Fruit fly (Drosophila melanogaster) whole organism, embryonic: Measurements from ENCODE around the gene CheA75a.
A peak's percentile ranks its signal among the peaks of the same experiment; 100 is the strongest.

Experiments
- Abd-B ChIP-seq: fragments of 200-800 bp; sonication (Bioruptor generic); optimal IDR thresholded peaks from 2 replicates; lab custom pipeline; 2018; ENCODE audit warnings: missing biosample characterization, mild to moderate bottlenecking, missing genetic modification characterization, moderate library complexity
- C15 ChIP-seq: fragments of 200-800 bp; sonication (Bioruptor generic); IDR thresholded peaks from 3 replicates; pipeline ENCODE4 v1.3.6; 2022; ENCODE audit warnings: missing biosample characterization, missing genetic modification characterization
- CG11456 ChIP-seq: fragments of 200-800 bp; sonication (Bioruptor generic); IDR thresholded peaks from 3 replicates; pipeline ENCODE4 v1.3.6; 2022; ENCODE audit warnings: missing biosample characterization, missing genetic modification characterization
- CG12391 ChIP-seq: fragments of 200-800 bp; sonication (Bioruptor generic); optimal IDR thresholded peaks from 3 replicates; lab custom pipeline; 2018; ENCODE audit warnings: missing biosample characterization, mild to moderate bottlenecking, missing genetic modification characterization, moderate library complexity
- CG13123 ChIP-seq: fragments of 200-800 bp; sonication (Bioruptor generic); optimal IDR thresholded peaks from 2 replicates; lab custom pipeline; 2016; ENCODE audit warnings: missing biosample characterization, missing genetic modification characterization
- CG16863 ChIP-seq: fragments of 200-800 bp; sonication (Bioruptor generic); optimal IDR thresholded peaks from 3 replicates; lab custom pipeline; 2016; ENCODE audit warnings: missing biosample characterization, missing genetic modification characterization
- CG17385 ChIP-seq: fragments of 200-800 bp; sonication (Bioruptor generic); optimal IDR thresholded peaks from 3 replicates; lab custom pipeline; 2018; ENCODE audit warnings: missing biosample characterization, mild to moderate bottlenecking, missing genetic modification characterization
- CG17829 ChIP-seq: fragments of 200-800 bp; optimal IDR thresholded peaks from 2 replicates; lab custom pipeline; 2019; ENCODE audit warnings: missing biosample characterization, mild to moderate bottlenecking, missing genetic modification characterization, moderate library complexity
- CG18599 ChIP-seq: fragments of 200-800 bp; sonication (Bioruptor generic); optimal IDR thresholded peaks from 3 replicates; lab custom pipeline; 2017; ENCODE audit warnings: missing biosample characterization, missing genetic modification characterization, mild to moderate bottlenecking, moderate library complexity, missing genetic modification reagents
- CG2120 ChIP-seq: fragments of 200-800 bp; sonication (Bioruptor generic); optimal IDR thresholded peaks from 3 replicates; lab custom pipeline; 2016; ENCODE audit warnings: missing biosample characterization, missing genetic modification characterization
- CG3847 ChIP-seq: fragments of 200-800 bp; sonication (Bioruptor generic); IDR thresholded peaks from 2 replicates; pipeline ENCODE4 v1.3.6; 2022; ENCODE audit warnings: missing biosample characterization, missing genetic modification characterization
- CG3995 ChIP-seq: fragments of 200-800 bp; sonication (Bioruptor generic); optimal IDR thresholded peaks from 3 replicates; lab custom pipeline; 2016; ENCODE audit warnings: missing biosample characterization, missing genetic modification characterization
- CG4424 ChIP-seq: fragments of 200-800 bp; sonication (Bioruptor generic); optimal IDR thresholded peaks from 3 replicates; lab custom pipeline; 2016; ENCODE audit warnings: missing biosample characterization, missing genetic modification characterization
- CG6654 ChIP-seq: fragments of 200-800 bp; sonication (Bioruptor generic); optimal IDR thresholded peaks from 2 replicates; lab custom pipeline; 2017; ENCODE audit warnings: missing biosample characterization, mild to moderate bottlenecking, missing genetic modification characterization
- CG7372 ChIP-seq: fragments of 200-800 bp; sonication (Bioruptor generic); IDR thresholded peaks from 2 replicates; pipeline ENCODE4 v1.3.6; 2022; ENCODE audit warnings: missing biosample characterization, missing genetic modification characterization
- CG9797 ChIP-seq: fragments of 200-800 bp; sonication (Bioruptor generic); optimal IDR thresholded peaks from 3 replicates; lab custom pipeline; 2018; ENCODE audit warnings: missing biosample characterization, mild to moderate bottlenecking, missing genetic modification characterization
- CG9817 ChIP-seq: fragments of 200-800 bp; sonication (Bioruptor generic); optimal IDR thresholded peaks from 2 replicates; lab custom pipeline; 2018; ENCODE audit warnings: missing biosample characterization, mild to moderate bottlenecking, missing genetic modification characterization, moderate library complexity
- E2f2 ChIP-seq: fragments of 200-800 bp; sonication (Bioruptor generic); IDR thresholded peaks from 2 replicates; pipeline ENCODE4 v1.3.6; 2022; ENCODE audit warnings: missing biosample characterization, missing genetic modification characterization
- Kr ChIP-seq: fragments of 200-800 bp; sonication (Bioruptor generic); optimal IDR thresholded peaks from 2 replicates; lab custom pipeline; 2017; ENCODE audit warnings: missing biosample characterization, mild to moderate bottlenecking, missing genetic modification characterization
- Nf-YB ChIP-seq: fragments of 200-800 bp; sonication (Bioruptor generic); optimal IDR thresholded peaks from 3 replicates; lab custom pipeline; 2019; ENCODE audit warnings: missing biosample characterization, mild to moderate bottlenecking, missing genetic modification characterization, moderate library complexity
- PHDP ChIP-seq: fragments of 200-800 bp; sonication (Bioruptor generic); optimal IDR thresholded peaks from 3 replicates; lab custom pipeline; 2018; ENCODE audit warnings: missing biosample characterization, mild to moderate bottlenecking, missing genetic modification characterization, moderate library complexity
- Poxn ChIP-seq: fragments of 200-800 bp; sonication (Bioruptor generic); IDR thresholded peaks from 2 replicates; pipeline ENCODE4 v1.3.6; 2022; ENCODE audit warnings: missing biosample characterization, missing genetic modification characterization
- Rfx ChIP-seq: fragments of 200-800 bp; sonication (Bioruptor generic); IDR thresholded peaks from 2 replicates; pipeline ENCODE4 v1.3.6; 2022; ENCODE audit warnings: missing biosample characterization, missing genetic modification characterization
- Six4 ChIP-seq: fragments of 200-800 bp; sonication (Bioruptor generic); optimal IDR thresholded peaks from 2 replicates; lab custom pipeline; 2016; ENCODE audit warnings: missing biosample characterization, missing genetic modification characterization
- Trl ChIP-seq, 3 experiments: fragments of >200 bp in 2 of 3; fragments of 200-800 bp in 1 of 3; sonication (Bioruptor generic) in 1 of 3; optimal IDR thresholded peaks; 2 replicates in 1 of 3; 3 replicates in 2 of 3; lab custom pipeline; 2016 to 2017; ENCODE audit warnings: missing biosample characterization in 1 of 3, missing genetic modification characterization in 1 of 3
- bigmax ChIP-seq: fragments of 200-800 bp; sonication (Bioruptor generic); optimal IDR thresholded peaks from 2 replicates; lab custom pipeline; 2018; ENCODE audit warnings: missing biosample characterization, mild to moderate bottlenecking, missing genetic modification characterization
- chif ChIP-seq, 2 experiments: fragments of 200-800 bp; sonication (Bioruptor generic); optimal IDR thresholded peaks; 3 replicates each; lab custom pipeline; 2016; ENCODE audit warnings: missing biosample characterization in 2 of 2, missing genetic modification characterization in 2 of 2
- chm ChIP-seq: fragments of 200-800 bp; sonication (Bioruptor generic); IDR thresholded peaks from 2 replicates; pipeline ENCODE4 v1.3.6; 2022; ENCODE audit warnings: missing biosample characterization, missing genetic modification characterization
- chn ChIP-seq: fragments of 200-800 bp; sonication (Bioruptor generic); optimal IDR thresholded peaks from 2 replicates; lab custom pipeline; 2016; ENCODE audit warnings: missing biosample characterization, missing genetic modification characterization
- disco-r ChIP-seq: fragments of 200-800 bp; sonication (Bioruptor generic); optimal IDR thresholded peaks from 2 replicates; lab custom pipeline; 2016; ENCODE audit warnings: missing biosample characterization, missing genetic modification characterization
- fd96Cb ChIP-seq: fragments of 200-800 bp; sonication (Bioruptor generic); optimal IDR thresholded peaks from 2 replicates; lab custom pipeline; 2018; ENCODE audit warnings: missing biosample characterization, mild to moderate bottlenecking, missing genetic modification characterization, moderate library complexity
- grau ChIP-seq: fragments of 200-800 bp; optimal IDR thresholded peaks from 3 replicates; lab custom pipeline; 2019; ENCODE audit warnings: missing biosample characterization, mild to moderate bottlenecking, missing genetic modification characterization, moderate library complexity
- hth ChIP-seq: fragments of >200 bp; optimal IDR thresholded peaks from 2 replicates; lab custom pipeline; 2017; ENCODE audit warnings: inconsistent platforms
- insv ChIP-seq, 2 experiments: fragments of 200-800 bp; sonication (Bioruptor generic); optimal IDR thresholded peaks; 3 replicates each; lab custom pipeline; 2016 to 2018; ENCODE audit warnings: missing biosample characterization in 2 of 2, missing genetic modification characterization in 2 of 2
- knrl ChIP-seq: fragments of 200-800 bp; sonication (Bioruptor generic); IDR thresholded peaks from 3 replicates; pipeline ENCODE4 v1.3.6; 2022; ENCODE audit warnings: missing biosample characterization, missing genetic modification characterization; ENCODE audit not compliant: partially characterized antibody
- mam ChIP-seq: fragments of 200-800 bp; sonication (Bioruptor generic); optimal IDR thresholded peaks from 3 replicates; lab custom pipeline; 2016; ENCODE audit warnings: missing biosample characterization, missing genetic modification characterization
- mld ChIP-seq: fragments of 200-800 bp; sonication (Bioruptor generic); IDR thresholded peaks from 3 replicates; pipeline ENCODE4 v1.3.6; 2022; ENCODE audit warnings: missing biosample characterization, missing genetic modification characterization; ENCODE audit not compliant: partially characterized antibody
- pan ChIP-seq, 4 experiments: fragments of >200 bp in 3 of 4; fragments of 200-800 bp in 1 of 4; sonication (Bioruptor generic) in 1 of 4; optimal IDR thresholded peaks in 3 of 4; IDR thresholded peaks in 1 of 4; 2 replicates each; pipeline versions ENCODE4 v1.3.6 to Lab custom; 2017 to 2022; ENCODE audit warnings: missing biosample characterization in 2 of 4, missing genetic modification characterization in 2 of 4, mixed read lengths in 1 of 4
- pzg ChIP-seq: fragments of 200-800 bp; sonication (Bioruptor generic); optimal IDR thresholded peaks from 3 replicates; lab custom pipeline; 2018; ENCODE audit warnings: missing biosample characterization, mild to moderate bottlenecking, missing genetic modification characterization, moderate library complexity
- sd ChIP-seq: fragments of 200-800 bp; sonication (Bioruptor generic); optimal IDR thresholded peaks from 3 replicates; lab custom pipeline; 2018; ENCODE audit warnings: missing biosample characterization, mild to moderate bottlenecking, missing genetic modification characterization, moderate library complexity
- sr ChIP-seq: fragments of 200-800 bp; sonication (Bioruptor generic); IDR thresholded peaks from 3 replicates; pipeline ENCODE4 v1.3.6; 2022; ENCODE audit warnings: missing biosample characterization, missing genetic modification characterization
- twi ChIP-seq: fragments of 200-800 bp; optimal IDR thresholded peaks from 2 replicates; lab custom pipeline; 2019; ENCODE audit warnings: missing biosample characterization, mild to moderate bottlenecking, missing genetic modification characterization, moderate library complexity
- wor ChIP-seq: fragments of 200-800 bp; sonication (Bioruptor generic); IDR thresholded peaks from 2 replicates; pipeline ENCODE4 v1.3.6; 2022; ENCODE audit warnings: missing biosample characterization, missing genetic modification characterization

Gene CheA75a

dm6 chr3L:18272321-18273054 lies 20.6 kb downstream of the CheA75a start (continued):
- no peak for TF ChIP-seq E2f2 (GFP tag; lab: Robert Waterston, UW)
- peak; percentile 68 for TF ChIP-seq hth (lab: Kevin White, UChicago)
- TF ChIP-seq Rfx (GFP tag; lab: Robert Waterston, UW), result no peak
- no peak for TF ChIP-seq Trl (optimal IDR thresholded peaks at IDR 0.05; lab: Kevin White, UChicago)
- TF ChIP-seq Trl (GFP tag; optimal IDR thresholded peaks at IDR 0.05; lab: Kevin White, UChicago), result no peak
- peak; percentile 9 for TF ChIP-seq Six4 (GFP tag; lab: Kevin White, UChicago)
- TF ChIP-seq C15, result no peak
- TF ChIP-seq Nf-YB (GFP tag; lab: Kevin White, UChicago), result no peak
- peak; percentile 41 for TF ChIP-seq CG4424 (GFP tag; lab: Kevin White, UChicago)
- TF ChIP-seq chif (GFP tag; optimal IDR thresholded peaks at IDR 0.05; lab: Kevin White, UChicago), result peak; percentile 15 to 37
- no peak for TF ChIP-seq sd
- TF ChIP-seq sr (GFP tag; lab: Robert Waterston, UW), result no peak
- no peak for TF ChIP-seq Poxn (GFP tag; lab: Robert Waterston, UW)
- no peak for TF ChIP-seq pan (optimal IDR thresholded peaks at IDR 0.05; lab: Kevin White, UChicago)
- TF ChIP-seq pan (GFP tag; optimal IDR thresholded peaks at IDR 0.05 in 1 of 2, IDR thresholded peaks at IDR 0.05 in 1 of 2), result peak in 1 of 2 experiments; percentile 56
- TF ChIP-seq CG3847, result no peak
- peak; percentile 17 for TF ChIP-seq twi
- peak in 1 of 2 experiments; percentile 3 for TF ChIP-seq insv (GFP tag; optimal IDR thresholded peaks at IDR 0.05; lab: Kevin White, UChicago)
- TF ChIP-seq CG6654 (GFP tag; lab: Kevin White, UChicago), result no peak
- no peak for TF ChIP-seq mam (GFP tag; lab: Kevin White, UChicago)
- TF ChIP-seq wor, result 0 out of 2 replicates have a peak, but pooled peaks have one; percentile 24
- peak; percentile 11 for TF ChIP-seq Kr
- no peak for TF ChIP-seq CG7372 (GFP tag; lab: Robert Waterston, UW)
- no peak for TF ChIP-seq CG16863 (GFP tag; lab: Kevin White, UChicago)
- peak; percentile 50; the same call in 1 of the 2 replicates for TF ChIP-seq chm (GFP tag; lab: Robert Waterston, UW)
- no peak for TF ChIP-seq PHDP (tag; lab: Kevin White, UChicago)
- TF ChIP-seq CG11456 (GFP tag; lab: Robert Waterston, UW), result no peak
- TF ChIP-seq disco-r (GFP tag; lab: Kevin White, UChicago), result no peak
- peak; percentile 47 for TF ChIP-seq grau (tag; lab: Kevin White, UChicago)
- peak; percentile 9 for TF ChIP-seq CG17385
- peak; percentile 7 for TF ChIP-seq CG3995 (GFP tag; lab: Kevin White, UChicago)
- TF ChIP-seq CG17829 (tag; lab: Kevin White, UChicago), result peak; percentile 57
- TF ChIP-seq pzg, result no peak
- TF ChIP-seq fd96Cb (tag; lab: Kevin White, UChicago), result peak; percentile 35
- no peak for TF ChIP-seq CG9817 (tag; lab: Kevin White, UChicago)
- TF ChIP-seq bigmax (GFP tag; lab: Kevin White, UChicago), result no peak
- TF ChIP-seq knrl (GFP tag; lab: Robert Waterston, UW), result no peak
- TF ChIP-seq chn (GFP tag; lab: Kevin White, UChicago), result peak; percentile 35
- peak; percentile 60 for TF ChIP-seq CG12391 (tag; lab: Kevin White, UChicago)
- TF ChIP-seq CG18599 (GFP tag; lab: Kevin White, UChicago), result peak; percentile 14
- TF ChIP-seq Abd-B, result peak; percentile 7
- TF ChIP-seq CG13123 (GFP tag; lab: Kevin White, UChicago), result no peak
- TF ChIP-seq mld, result no peak
- peak; percentile 24 for TF ChIP-seq CG2120 (GFP tag; lab: Kevin White, UChicago)
- TF ChIP-seq CG9797 (GFP tag; lab: Kevin White, UChicago), result no peak
